Fruit fly (Drosophila melanogaster) whole organism, embryonic: ENCODE results near the gene CG31627.

Experiments used
- Atf-2 ChIP-seq: fragments of 200-800 bp; sonication (Bioruptor generic); optimal IDR thresholded peaks from 2 replicates; lab custom pipeline; 2016; ENCODE audit warnings: missing biosample characterization, missing genetic modification characterization
- Atf6 ChIP-seq: fragments of 200-800 bp; sonication (Bioruptor generic); IDR thresholded peaks from 2 replicates; pipeline ENCODE4 v1.3.6; 2022; ENCODE audit warnings: missing biosample characterization, missing genetic modification characterization
- B-H1 ChIP-seq: fragments of 200-800 bp; sonication (Bioruptor generic); IDR thresholded peaks from 3 replicates; pipeline ENCODE4 v1.3.6; 2022; ENCODE audit warnings: missing biosample characterization, missing genetic modification characterization
- BtbVII ChIP-seq: fragments of 200-800 bp; sonication (Bioruptor generic); optimal IDR thresholded peaks from 3 replicates; lab custom pipeline; 2017; ENCODE audit warnings: missing biosample characterization, mild to moderate bottlenecking, missing genetic modification characterization
- Bteb2 ChIP-seq: fragments of 200-800 bp; sonication (Bioruptor generic); optimal IDR thresholded peaks from 2 replicates; lab custom pipeline; 2016; ENCODE audit warnings: missing biosample characterization, missing genetic modification characterization
- CG10209 ChIP-seq: fragments of 200-800 bp; sonication (Bioruptor generic); optimal IDR thresholded peaks from 3 replicates; lab custom pipeline; 2017; ENCODE audit warnings: missing biosample characterization, mild to moderate bottlenecking, missing genetic modification characterization, missing genetic modification reagents
- CG1024 ChIP-seq: fragments of 200-800 bp; sonication (Bioruptor generic); IDR thresholded peaks from 2 replicates; pipeline ENCODE4 v1.3.6; 2022; ENCODE audit warnings: missing biosample characterization, missing genetic modification characterization
- CG10543 ChIP-seq: fragments of 200-800 bp; sonication (Bioruptor generic); optimal IDR thresholded peaks from 3 replicates; lab custom pipeline; 2017; ENCODE audit warnings: missing biosample characterization, mild to moderate bottlenecking, missing genetic modification characterization, moderate library complexity
- CG13894 ChIP-seq: fragments of 200-800 bp; sonication (Bioruptor generic); optimal IDR thresholded peaks from 3 replicates; lab custom pipeline; 2018; ENCODE audit warnings: missing biosample characterization, mild to moderate bottlenecking, missing genetic modification characterization, moderate library complexity
- CG14860 ChIP-seq: fragments of 200-800 bp; sonication (Bioruptor generic); IDR thresholded peaks from 3 replicates; pipeline ENCODE4 v1.3.6; 2022; ENCODE audit warnings: missing biosample characterization, missing genetic modification characterization; ENCODE audit not compliant: partially characterized antibody
- CG16779 ChIP-seq: fragments of 200-800 bp; sonication (Bioruptor generic); IDR thresholded peaks from 2 replicates; pipeline ENCODE4 v1.3.6; 2022; ENCODE audit warnings: missing biosample characterization, missing genetic modification characterization
- CG17361 ChIP-seq: fragments of 200-800 bp; sonication (Bioruptor generic); IDR thresholded peaks from 3 replicates; pipeline ENCODE4 v1.3.6; 2022; ENCODE audit warnings: missing biosample characterization, missing genetic modification characterization
- CG17802 ChIP-seq: fragments of 200-800 bp; sonication (Bioruptor generic); optimal IDR thresholded peaks from 2 replicates; lab custom pipeline; 2018; ENCODE audit warnings: missing biosample characterization, mild to moderate bottlenecking, missing genetic modification characterization, moderate library complexity
- CG1832 ChIP-seq: fragments of 200-800 bp; sonication (Bioruptor generic); optimal IDR thresholded peaks from 2 replicates; lab custom pipeline; 2017; ENCODE audit warnings: missing biosample characterization, mild to moderate bottlenecking, missing genetic modification characterization, inconsistent platforms
- CG2129 ChIP-seq: fragments of 200-800 bp; sonication (Bioruptor generic); IDR thresholded peaks from 2 replicates; pipeline ENCODE4 v1.3.6; 2022; ENCODE audit warnings: missing biosample characterization, missing genetic modification characterization; ENCODE audit not compliant: partially characterized antibody
- CG30020 ChIP-seq: fragments of 200-800 bp; optimal IDR thresholded peaks from 2 replicates; lab custom pipeline; 2019; ENCODE audit warnings: missing biosample characterization, mild to moderate bottlenecking, missing genetic modification characterization, moderate library complexity
- CG32767 ChIP-seq: fragments of 200-800 bp; sonication (Bioruptor generic); IDR thresholded peaks from 2 replicates; pipeline ENCODE4 v1.3.6; 2022; ENCODE audit warnings: missing biosample characterization, missing genetic modification characterization
- CG42726 ChIP-seq: fragments of 200-800 bp; sonication (Bioruptor generic); IDR thresholded peaks from 2 replicates; pipeline ENCODE4 v1.3.6; 2022; ENCODE audit warnings: missing biosample characterization, missing genetic modification characterization; ENCODE audit not compliant: partially characterized antibody
- CG8924 ChIP-seq: fragments of 200-800 bp; optimal IDR thresholded peaks from 3 replicates; lab custom pipeline; 2019; ENCODE audit warnings: missing biosample characterization, mild to moderate bottlenecking, missing genetic modification characterization, moderate library complexity
- CG9215 ChIP-seq: fragments of 200-800 bp; sonication (Bioruptor generic); IDR thresholded peaks from 2 replicates; pipeline ENCODE4 v1.3.6; 2022; ENCODE audit warnings: missing biosample characterization, missing genetic modification characterization
- CoRest ChIP-seq: fragments of 200-800 bp; sonication (Bioruptor generic); optimal IDR thresholded peaks from 3 replicates; lab custom pipeline; 2018; ENCODE audit warnings: missing biosample characterization, mild to moderate bottlenecking, missing genetic modification characterization, moderate library complexity
- E2f2 ChIP-seq: fragments of 200-800 bp; sonication (Bioruptor generic); IDR thresholded peaks from 2 replicates; pipeline ENCODE4 v1.3.6; 2022; ENCODE audit warnings: missing biosample characterization, missing genetic modification characterization
- Hey ChIP-seq: fragments of 200-800 bp; sonication (Bioruptor generic); optimal IDR thresholded peaks from 3 replicates; lab custom pipeline; 2018; ENCODE audit warnings: missing biosample characterization, mild to moderate bottlenecking, missing genetic modification characterization
- Lhr ChIP-seq: fragments of 200-800 bp; sonication (Bioruptor generic); optimal IDR thresholded peaks from 3 replicates; lab custom pipeline; 2017; ENCODE audit warnings: mild to moderate bottlenecking, missing biosample characterization, missing genetic modification reagents, missing genetic modification characterization
- Neu2 ChIP-seq: fragments of 200-800 bp; sonication (Bioruptor generic); optimal IDR thresholded peaks from 3 replicates; lab custom pipeline; 2016; ENCODE audit warnings: missing biosample characterization, missing genetic modification characterization, borderline replicate concordance
- Poxn ChIP-seq: fragments of 200-800 bp; sonication (Bioruptor generic); IDR thresholded peaks from 2 replicates; pipeline ENCODE4 v1.3.6; 2022; ENCODE audit warnings: missing biosample characterization, missing genetic modification characterization
- Stat92E ChIP-seq, 3 experiments: fragments of >200 bp in 2 of 3; fragments of 200-800 bp in 1 of 3; sonication (Bioruptor generic) in 1 of 3; optimal IDR thresholded peaks; 2 replicates each; lab custom pipeline; 2017 to 2019; ENCODE audit warnings: missing biosample characterization in 3 of 3, missing genetic modification characterization in 3 of 3, mild to moderate bottlenecking in 1 of 3, moderate library complexity in 1 of 3
- Taf1 ChIP-seq: fragments of 200-800 bp; sonication (Bioruptor generic); IDR thresholded peaks from 2 replicates; pipeline ENCODE4 v1.3.6; 2022; ENCODE audit warnings: missing biosample characterization, missing genetic modification characterization
- ab ChIP-seq: fragments of 200-800 bp; sonication (Bioruptor generic); optimal IDR thresholded peaks from 2 replicates; lab custom pipeline; 2016; ENCODE audit warnings: missing biosample characterization, missing genetic modification characterization
- abd-A ChIP-seq: fragments of 200-800 bp; sonication (Bioruptor generic); optimal IDR thresholded peaks from 3 replicates; lab custom pipeline; 2019; ENCODE audit warnings: missing biosample characterization, mild to moderate bottlenecking, missing genetic modification characterization, moderate library complexity
- ac ChIP-seq: fragments of 200-800 bp; sonication (Bioruptor generic); optimal IDR thresholded peaks from 3 replicates; lab custom pipeline; 2017; ENCODE audit warnings: missing biosample characterization, mild to moderate bottlenecking, missing genetic modification characterization
- ato ChIP-seq: fragments of 200-800 bp; sonication (Bioruptor generic); IDR thresholded peaks from 2 replicates; pipeline ENCODE4 v1.3.6; 2022; ENCODE audit warnings: missing biosample characterization, missing genetic modification characterization; ENCODE audit not compliant: partially characterized antibody
- da ChIP-seq: fragments of 200-800 bp; sonication (Bioruptor generic); optimal IDR thresholded peaks from 2 replicates; lab custom pipeline; 2016; ENCODE audit warnings: missing biosample characterization, missing genetic modification characterization
- gcm ChIP-seq: fragments of 200-800 bp; sonication (Bioruptor generic); optimal IDR thresholded peaks from 2 replicates; lab custom pipeline; 2019; ENCODE audit warnings: missing biosample characterization, mild to moderate bottlenecking, missing genetic modification characterization, moderate library complexity
- gsb ChIP-seq: fragments of 200-800 bp; sonication (Bioruptor generic); IDR thresholded peaks from 2 replicates; pipeline ENCODE4 v1.3.6; 2022; ENCODE audit warnings: missing biosample characterization, missing genetic modification characterization
- lov ChIP-seq, 2 experiments: fragments of 200-800 bp in 1 of 2; fragments of >200 bp in 1 of 2; sonication (Bioruptor generic) in 1 of 2; IDR thresholded peaks in 1 of 2; optimal IDR thresholded peaks in 1 of 2; 2 replicates in 1 of 2; 3 replicates in 1 of 2; pipeline versions ENCODE4 v1.3.6 to Lab custom; 2017 to 2022; ENCODE audit warnings: missing biosample characterization in 1 of 2, missing genetic modification characterization in 1 of 2
- maf-S ChIP-seq: fragments of 200-800 bp; sonication (Bioruptor generic); optimal IDR thresholded peaks from 2 replicates; lab custom pipeline; 2016; ENCODE audit warnings: missing biosample characterization, missing genetic modification characterization
- onecut ChIP-seq: fragments of 200-800 bp; sonication (Bioruptor generic); IDR thresholded peaks from 2 replicates; pipeline ENCODE4 v1.3.6; 2022; ENCODE audit warnings: missing biosample characterization, missing genetic modification characterization
- pros ChIP-seq: fragments of 200-800 bp; sonication (Bioruptor generic); optimal IDR thresholded peaks from 3 replicates; lab custom pipeline; 2019; ENCODE audit warnings: missing biosample characterization, mild to moderate bottlenecking, missing genetic modification characterization, moderate library complexity
- ro ChIP-seq: fragments of 200-800 bp; sonication (Bioruptor generic); IDR thresholded peaks from 2 replicates; pipeline ENCODE4 v1.3.6; 2022; ENCODE audit warnings: missing biosample characterization, missing genetic modification characterization
- so ChIP-seq: fragments of 200-800 bp; sonication (Bioruptor generic); IDR thresholded peaks from 3 replicates; pipeline ENCODE4 v1.3.6; 2022; ENCODE audit warnings: missing biosample characterization, missing genetic modification characterization
- sob ChIP-seq: fragments of 200-800 bp; sonication (Bioruptor generic); IDR thresholded peaks from 2 replicates; pipeline ENCODE4 v1.3.6; 2022; ENCODE audit warnings: missing biosample characterization, missing genetic modification characterization
- sr ChIP-seq: fragments of 200-800 bp; sonication (Bioruptor generic); IDR thresholded peaks from 3 replicates; pipeline ENCODE4 v1.3.6; 2022; ENCODE audit warnings: missing biosample characterization, missing genetic modification characterization
- ssp ChIP-seq: fragments of 200-800 bp; sonication (Bioruptor generic); IDR thresholded peaks from 2 replicates; pipeline ENCODE4 v1.3.6; 2022; ENCODE audit warnings: missing biosample characterization, missing genetic modification characterization
- sug ChIP-seq: fragments of 200-800 bp; optimal IDR thresholded peaks from 2 replicates; lab custom pipeline; 2019; ENCODE audit warnings: missing biosample characterization, mild to moderate bottlenecking, missing genetic modification characterization, moderate library complexity
- tna ChIP-seq: fragments of 200-800 bp; sonication (Bioruptor generic); IDR thresholded peaks from 2 replicates; pipeline ENCODE4 v1.3.6; 2022; ENCODE audit warnings: missing biosample characterization, missing genetic modification characterization; ENCODE audit not compliant: partially characterized antibody
- trh ChIP-seq: fragments of 200-800 bp; sonication (Bioruptor generic); optimal IDR thresholded peaks from 2 replicates; lab custom pipeline; 2016; ENCODE audit warnings: missing biosample characterization, missing genetic modification characterization
- tx ChIP-seq: fragments of 200-800 bp; sonication (Bioruptor generic); optimal IDR thresholded peaks from 2 replicates; lab custom pipeline; 2016; ENCODE audit warnings: missing biosample characterization, missing genetic modification characterization
- usp ChIP-seq: fragments of >200 bp; optimal IDR thresholded peaks from 2 replicates; lab custom pipeline; 2017; ENCODE audit warnings: missing biosample characterization, missing genetic modification characterization
- vnd ChIP-seq: fragments of 200-800 bp; sonication (Bioruptor generic); IDR thresholded peaks from 3 replicates; pipeline ENCODE4 v1.3.6; 2022; ENCODE audit warnings: missing biosample characterization, missing genetic modification characterization; ENCODE audit not compliant: partially characterized antibody

Gene CG31627

dm6 chr2L:21214961-21215362 is 41.9 kb downstream of the CG31627 start (continued):
- TF ChIP-seq gcm (GFP tag; lab: Kevin White, UChicago) (no peak), Atf-2 (GFP tag; lab: Kevin White, UChicago) (no peak), sob (peak; percentile 61), Taf1 (no peak; the same call in 1 of the 2 replicates), tx (GFP tag; lab: Kevin White, UChicago) (peak; percentile 15), maf-S (GFP tag; lab: Kevin White, UChicago) (no peak), CG32767 (GFP tag; lab: Robert Waterston, UW) (no peak), tna (GFP tag; lab: Robert Waterston, UW) (0 out of 2 replicates have a peak, but pooled peaks have one; percentile 45), ro (GFP tag; lab: Robert Waterston, UW) (0 out of 2 replicates have a peak, but pooled peaks have one; percentile 25), CoRest (tag; lab: Kevin White, UChicago) (no peak), Hey (tag; lab: Kevin White, UChicago) (no peak), da (GFP tag; lab: Kevin White, UChicago) (no peak), CG8924 (peak; percentile 39), CG14860 (no peak), Poxn (no peak), ac (GFP tag; lab: Kevin White, UChicago) (peak; percentile 0), CG1832 (no peak), sug (tag; lab: Kevin White, UChicago) (peak; percentile 64), Bteb2 (peak; percentile 0), CG1024 (GFP tag; lab: Robert Waterston, UW) (peak; percentile 42; the same call in 1 of the 2 replicates), CG30020 (tag; lab: Kevin White, UChicago) (no peak), B-H1 (no peak; the same call in 2 of the 3 replicates), Stat92E (GFP tag; optimal IDR thresholded peaks at IDR 0.05; lab: Kevin White, UChicago) (peak in 1 of 3 experiments; percentile 57), usp (GFP tag; lab: Kevin White, UChicago) (no peak), CG10209 (GFP tag; lab: Kevin White, UChicago) (peak; percentile 53), Lhr (GFP tag; lab: Kevin White, UChicago) (no peak), CG17802 (no peak), CG2129 (no peak), onecut (GFP tag; lab: Robert Waterston, UW) (peak; percentile 47), CG42726 (GFP tag; lab: Robert Waterston, UW) (peak; percentile 58), CG9215 (no peak), CG10543 (GFP tag; lab: Kevin White, UChicago) (no peak), so (GFP tag; lab: Robert Waterston, UW) (0 out of 3 replicates have a peak, but pooled peaks have one; percentile 33), lov (optimal IDR thresholded peaks at IDR 0.05; lab: Kevin White, UChicago) (no peak), lov (GFP tag; IDR thresholded peaks at IDR 0.05; lab: Robert Waterston, UW) (no peak; the same call in 2 of the 3 replicates), sr (GFP tag; lab: Robert Waterston, UW) (no peak), abd-A (tag; lab: Kevin White, UChicago) (no peak), pros (GFP tag; lab: Kevin White, UChicago) (peak; percentile 87), CG17361 (GFP tag; lab: Robert Waterston, UW) (peak; percentile 41; the same call in 1 of the 3 replicates), Neu2 (GFP tag; lab: Kevin White, UChicago) (peak; percentile 2), ato (GFP tag; lab: Robert Waterston, UW) (0 out of 2 replicates have a peak, but pooled peaks have one; percentile 52), E2f2 (GFP tag; lab: Robert Waterston, UW) (no peak), gsb (no peak), CG16779 (0 out of 2 replicates have a peak, but pooled peaks have one; percentile 26), CG13894 (tag; lab: Kevin White, UChicago) (peak; percentile 61), BtbVII (no peak), ab (GFP tag; lab: Kevin White, UChicago) (no peak), trh (GFP tag; lab: Kevin White, UChicago) (no peak), Atf6 (GFP tag; lab: Robert Waterston, UW) (peak; percentile 27), vnd (GFP tag; lab: Robert Waterston, UW) (no peak), ssp (GFP tag; lab: Robert Waterston, UW) (no peak)
